Worm (Caenorhabditis elegans): Measurements from ENCODE around the gene Y62E10A.24.

Y62E10A.24 gene

DNA sequence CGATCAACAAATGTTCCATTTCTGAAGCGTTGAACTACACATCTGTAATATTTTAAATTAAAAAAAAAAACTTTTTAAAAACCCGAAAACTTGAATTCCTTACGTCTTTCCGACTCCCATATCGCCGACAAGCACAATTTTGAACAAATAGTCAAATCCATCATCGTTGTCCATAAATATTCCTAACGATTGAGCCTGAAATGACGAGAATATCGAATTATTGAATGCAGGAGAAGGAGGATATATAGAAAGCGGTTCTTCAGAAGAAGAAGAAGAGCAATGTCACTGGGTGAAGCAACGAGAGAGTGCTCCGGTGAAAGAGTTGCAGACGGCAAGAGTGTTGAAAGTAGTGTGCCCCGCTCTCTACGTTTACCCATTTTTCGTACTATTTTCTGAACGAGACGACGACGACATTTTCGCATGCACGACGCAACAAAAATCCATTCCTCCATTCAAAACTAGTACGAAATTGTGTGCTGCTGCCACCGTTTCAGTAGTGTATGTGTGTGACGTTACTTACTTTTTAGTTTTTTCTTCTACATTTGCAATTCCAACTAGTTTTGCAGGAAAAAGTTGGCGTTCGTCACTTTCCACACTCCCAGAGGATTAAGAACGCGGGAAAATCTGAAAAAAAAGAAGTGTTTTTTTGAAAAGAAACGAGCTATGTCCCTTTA, 13.4 kb downstream of the Y62E10A.24 start, which contains the start of gene rab-19:
rab-19 (minus strand) TSS at position 624 of the 674 bp plus-strand sequence.
- TF ChIP-seq aly-1 (tag; optimal IDR thresholded peaks at IDR 0.05), result no peak
- peak; percentile 17 for TF ChIP-seq F13C5.2 (tag; optimal IDR thresholded peaks at IDR 0.05)

DNA sequence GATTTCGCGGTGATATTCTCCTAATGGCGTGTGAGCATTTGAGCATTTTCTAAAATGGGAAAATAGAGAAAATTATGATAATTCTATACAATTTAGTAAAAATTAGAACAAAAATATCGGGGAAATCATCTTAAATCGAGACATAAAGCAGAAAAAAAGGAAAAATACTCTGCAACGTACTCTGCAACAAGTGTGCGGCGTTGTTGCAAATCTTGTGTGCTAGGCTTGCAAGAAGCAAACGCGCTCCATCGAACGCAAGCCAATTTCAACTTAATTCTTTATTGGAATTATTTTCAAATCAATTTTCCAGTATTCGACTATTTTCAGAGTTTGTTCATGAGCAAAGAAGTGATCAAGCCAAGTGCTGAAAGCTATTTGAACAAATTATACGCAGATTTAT, 15.5 kb downstream of the Y62E10A.24 start, which contains the start of the genes Y62E10A.20, Y62E10A.23 and mdt-9:
Y62E10A.20 (minus strand) TSS at position 49 of the 400 bp plus-strand sequence.
Y62E10A.23 (plus strand) TSS at position 282 of the 400 bp plus-strand sequence.
mdt-9 (plus strand) TSS at position 338 of the 400 bp plus-strand sequence.
- TF ChIP-seq sea-1 (GFP tag; conservative IDR thresholded peaks at IDR 0.05), result peak; percentile 77
- TF ChIP-seq hnd-1 (tag; optimal IDR thresholded peaks at IDR 0.05), result peak; percentile 23
- TF ChIP-seq aly-1 (tag; optimal IDR thresholded peaks at IDR 0.05), result peak; percentile 53
- TF ChIP-seq tbx-37 (GFP tag; conservative IDR thresholded peaks at IDR 0.05), result peak; percentile 58; the same call in 1 of the 2 replicates
- TF ChIP-seq F13C5.2 (tag; optimal IDR thresholded peaks at IDR 0.05), result peak; percentile 88
- peak; percentile 48 for TF ChIP-seq hmbx-1 (tag; optimal IDR thresholded peaks at IDR 0.05)
- TF ChIP-seq hmg-4 (GFP tag; optimal IDR thresholded peaks at IDR 0.05), result peak; percentile 19
- TF ChIP-seq flt-1 (GFP tag; IDR thresholded peaks at IDR 0.05), result peak; percentile 61
- TF ChIP-seq ama-1 (optimal IDR thresholded peaks at IDR 0.05), result no peak
- TF ChIP-seq ceh-36 (tag; optimal IDR thresholded peaks at IDR 0.05), result peak; percentile 65
- peak; percentile 67; the same call in 1 of the 2 replicates for TF ChIP-seq scrt-1 (GFP tag; IDR thresholded peaks at IDR 0.05)
- TF ChIP-seq tbx-11 (GFP tag; IDR thresholded peaks at IDR 0.05), result peak; percentile 58; the same call in 1 of the 2 replicates
- TF ChIP-seq pes-1 (GFP tag; IDR thresholded peaks at IDR 0.05), result peak; percentile 69
- no peak for TF ChIP-seq B0310.2 (tag; optimal IDR thresholded peaks at IDR 0.05)
- TF ChIP-seq ceh-13 (GFP tag; optimal IDR thresholded peaks at IDR 0.05), result peak; percentile 60
- no peak for TF ChIP-seq tra-4 (tag; optimal IDR thresholded peaks at IDR 0.05)
- TF ChIP-seq ets-7 (tag; optimal IDR thresholded peaks at IDR 0.05), result peak; percentile 26

DNA sequence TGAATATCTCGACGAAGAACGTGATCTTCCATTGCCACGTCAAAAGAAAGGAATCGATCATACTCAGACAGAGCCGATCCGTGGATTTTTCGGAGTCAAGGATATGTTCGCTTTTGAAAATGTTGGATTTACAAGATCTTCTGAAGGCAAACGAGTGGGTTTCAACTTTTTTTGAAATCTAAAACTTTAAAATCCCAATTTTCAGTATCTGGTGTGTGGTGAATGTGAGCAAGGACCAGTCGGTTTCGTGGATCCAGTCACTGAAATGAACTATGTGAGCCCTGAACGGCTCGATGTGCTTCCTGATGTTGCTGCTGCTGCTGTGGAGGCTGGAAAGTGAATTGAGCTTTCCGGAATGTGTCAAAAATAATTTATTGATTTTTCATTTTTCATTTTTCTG, 16.4 kb downstream of the Y62E10A.24 start, which contains the start of gene lsm-3:
lsm-3 (plus strand) TSS at position 301 of the 400 bp plus-strand sequence.
- no peak for TF ChIP-seq ceh-13 (GFP tag; optimal IDR thresholded peaks at IDR 0.05)
- no peak for TF ChIP-seq flt-1 (GFP tag; IDR thresholded peaks at IDR 0.05)
- TF ChIP-seq tbx-37 (GFP tag; conservative IDR thresholded peaks at IDR 0.05), result no peak
- no peak for TF ChIP-seq scrt-1 (GFP tag; IDR thresholded peaks at IDR 0.05)
- no peak for TF ChIP-seq hmbx-1 (tag; optimal IDR thresholded peaks at IDR 0.05)

DNA sequence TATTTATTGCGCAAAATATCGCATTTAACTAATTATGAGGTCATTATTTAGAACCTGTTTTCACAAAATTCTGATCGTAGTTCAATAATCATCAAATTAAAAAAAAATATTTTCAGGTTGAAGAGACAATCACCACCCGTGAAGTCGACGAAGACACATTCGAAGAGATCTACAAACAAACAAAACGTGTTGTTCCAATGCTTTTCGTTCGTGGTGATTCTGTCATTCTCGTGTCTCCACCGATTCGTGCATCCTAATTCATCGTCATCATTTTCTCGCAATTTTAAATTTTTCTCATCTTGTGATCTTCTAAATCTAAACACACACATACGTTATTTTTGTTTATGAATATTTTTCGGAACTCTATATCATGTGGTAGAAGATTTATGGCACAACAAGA, 18.3 kb downstream of the Y62E10A.24 start:
- no peak for TF ChIP-seq ama-1 (optimal IDR thresholded peaks at IDR 0.05)
- no peak for TF ChIP-seq F13C5.2 (tag; optimal IDR thresholded peaks at IDR 0.05)
- no peak for TF ChIP-seq ceh-13 (GFP tag; optimal IDR thresholded peaks at IDR 0.05)
- TF ChIP-seq hnd-1 (tag; optimal IDR thresholded peaks at IDR 0.05), result no peak
- no peak for TF ChIP-seq scrt-1 (GFP tag; IDR thresholded peaks at IDR 0.05)
- no peak for TF ChIP-seq sea-1 (GFP tag; conservative IDR thresholded peaks at IDR 0.05)
- TF ChIP-seq tbx-37 (GFP tag; conservative IDR thresholded peaks at IDR 0.05), result no peak
- no peak for TF ChIP-seq flt-1 (GFP tag; IDR thresholded peaks at IDR 0.05)

DNA sequence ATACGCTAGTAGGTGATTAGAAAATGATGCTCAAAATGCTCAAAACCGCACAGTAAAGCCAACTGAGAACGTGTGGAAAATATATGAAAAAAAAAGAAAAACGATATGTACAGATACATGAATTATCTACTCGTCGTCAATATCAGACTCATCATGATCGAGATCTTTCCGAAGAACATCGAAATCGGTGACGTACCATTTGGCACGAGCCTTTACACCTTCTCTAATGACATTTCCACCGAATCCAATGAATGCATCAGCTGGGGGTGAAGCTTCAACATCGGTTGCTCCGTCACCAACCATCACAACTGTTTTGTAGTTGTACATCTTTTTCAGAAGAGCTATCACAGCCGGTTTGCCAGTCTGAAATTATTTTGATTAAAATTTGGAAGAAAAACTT, 18.7 kb downstream of the Y62E10A.24 start:
- TF ChIP-seq F13C5.2 (tag; optimal IDR thresholded peaks at IDR 0.05) (no peak), sea-1 (GFP tag; conservative IDR thresholded peaks at IDR 0.05) (no peak), hnd-1 (tag; optimal IDR thresholded peaks at IDR 0.05) (no peak), pes-1 (GFP tag; IDR thresholded peaks at IDR 0.05) (no peak), scrt-1 (GFP tag; IDR thresholded peaks at IDR 0.05) (no peak), tra-4 (tag; optimal IDR thresholded peaks at IDR 0.05) (no peak), ets-7 (tag; optimal IDR thresholded peaks at IDR 0.05) (no peak), aly-1 (tag; optimal IDR thresholded peaks at IDR 0.05) (no peak), hmg-4 (GFP tag; optimal IDR thresholded peaks at IDR 0.05) (no peak), flt-1 (GFP tag; IDR thresholded peaks at IDR 0.05) (no peak), ceh-13 (GFP tag; optimal IDR thresholded peaks at IDR 0.05) (no peak), tbx-37 (GFP tag; conservative IDR thresholded peaks at IDR 0.05) (no peak), B0310.2 (tag; optimal IDR thresholded peaks at IDR 0.05) (no peak), ceh-36 (tag; optimal IDR thresholded peaks at IDR 0.05) (no peak), tbx-11 (GFP tag; IDR thresholded peaks at IDR 0.05) (no peak)

DNA sequence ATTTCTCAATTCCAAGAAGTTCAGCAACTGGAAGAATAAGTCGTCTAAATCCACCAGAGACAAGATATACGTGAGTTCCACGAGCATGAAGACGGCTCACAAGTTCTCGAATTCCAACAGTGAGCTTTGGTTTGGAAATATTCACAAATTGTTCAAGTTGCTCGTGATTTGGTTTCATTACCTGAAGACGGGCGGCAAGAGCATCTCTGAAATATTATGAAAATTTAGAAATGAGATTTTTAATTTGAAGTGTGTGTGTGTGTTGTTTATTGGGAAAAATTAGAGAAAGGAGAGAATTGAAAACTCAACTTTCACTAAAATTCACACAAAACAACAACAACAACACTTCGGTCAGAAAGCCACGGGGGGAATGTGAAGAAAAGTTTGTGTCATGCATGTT, 20.3 kb downstream of the Y62E10A.24 start:
- no peak for TF ChIP-seq hmg-4 (GFP tag; optimal IDR thresholded peaks at IDR 0.05)
- no peak for TF ChIP-seq sea-1 (GFP tag; conservative IDR thresholded peaks at IDR 0.05)
- no peak for TF ChIP-seq pes-1 (GFP tag; IDR thresholded peaks at IDR 0.05)
- no peak for TF ChIP-seq tbx-37 (GFP tag; conservative IDR thresholded peaks at IDR 0.05)
- no peak for TF ChIP-seq ceh-13 (GFP tag; optimal IDR thresholded peaks at IDR 0.05)
- no peak for TF ChIP-seq tbx-11 (GFP tag; IDR thresholded peaks at IDR 0.05)
- no peak for TF ChIP-seq scrt-1 (GFP tag; IDR thresholded peaks at IDR 0.05)
- TF ChIP-seq ama-1 (optimal IDR thresholded peaks at IDR 0.05), result no peak
- no peak for TF ChIP-seq flt-1 (GFP tag; IDR thresholded peaks at IDR 0.05)
- TF ChIP-seq tra-4 (tag; optimal IDR thresholded peaks at IDR 0.05), result no peak
- no peak for TF ChIP-seq B0310.2 (tag; optimal IDR thresholded peaks at IDR 0.05)
- TF ChIP-seq ceh-36 (tag; optimal IDR thresholded peaks at IDR 0.05), result no peak
- no peak for TF ChIP-seq hnd-1 (tag; optimal IDR thresholded peaks at IDR 0.05)
- no peak for TF ChIP-seq aly-1 (tag; optimal IDR thresholded peaks at IDR 0.05)
- no peak for TF ChIP-seq hmbx-1 (tag; optimal IDR thresholded peaks at IDR 0.05)
- TF ChIP-seq F13C5.2 (tag; optimal IDR thresholded peaks at IDR 0.05), result no peak
- TF ChIP-seq ets-7 (tag; optimal IDR thresholded peaks at IDR 0.05), result no peak

DNA sequence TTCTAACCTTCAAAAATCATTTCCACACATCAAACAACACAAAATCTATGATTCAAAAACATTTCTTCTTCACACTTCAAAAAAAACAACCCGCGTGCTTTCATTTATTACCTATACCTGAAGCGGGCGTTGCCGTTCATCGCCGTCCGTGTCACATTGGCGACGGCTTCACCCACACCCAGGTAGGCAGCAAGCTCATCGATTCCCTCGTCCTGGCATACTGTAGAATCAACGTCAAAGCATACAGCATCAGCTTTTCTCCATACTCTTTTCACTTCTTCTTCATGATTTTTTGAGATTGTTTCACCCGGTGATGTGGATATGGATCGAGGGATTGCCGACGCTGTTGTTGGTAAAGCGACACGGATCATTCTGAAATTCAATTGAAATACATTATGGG, 21.7 kb downstream of the Y62E10A.24 start:
- no peak for TF ChIP-seq tbx-37 (GFP tag; conservative IDR thresholded peaks at IDR 0.05)
- TF ChIP-seq hmg-4 (GFP tag; optimal IDR thresholded peaks at IDR 0.05), result no peak
- no peak for TF ChIP-seq ama-1 (optimal IDR thresholded peaks at IDR 0.05)
- TF ChIP-seq ets-7 (tag; optimal IDR thresholded peaks at IDR 0.05), result no peak
- no peak for TF ChIP-seq ceh-13 (GFP tag; optimal IDR thresholded peaks at IDR 0.05)
- no peak for TF ChIP-seq hmbx-1 (tag; optimal IDR thresholded peaks at IDR 0.05)
- no peak for TF ChIP-seq hnd-1 (tag; optimal IDR thresholded peaks at IDR 0.05)
- TF ChIP-seq tbx-11 (GFP tag; IDR thresholded peaks at IDR 0.05), result no peak
- no peak for TF ChIP-seq aly-1 (tag; optimal IDR thresholded peaks at IDR 0.05)
- no peak for TF ChIP-seq tra-4 (tag; optimal IDR thresholded peaks at IDR 0.05)
- no peak for TF ChIP-seq F13C5.2 (tag; optimal IDR thresholded peaks at IDR 0.05)
- no peak for TF ChIP-seq flt-1 (GFP tag; IDR thresholded peaks at IDR 0.05)
- TF ChIP-seq B0310.2 (tag; optimal IDR thresholded peaks at IDR 0.05), result no peak
- no peak for TF ChIP-seq sea-1 (GFP tag; conservative IDR thresholded peaks at IDR 0.05)
- TF ChIP-seq ceh-36 (tag; optimal IDR thresholded peaks at IDR 0.05), result no peak
- no peak for TF ChIP-seq scrt-1 (GFP tag; IDR thresholded peaks at IDR 0.05)
